Worm (Caenorhabditis elegans): ENCODE data around the gene C38H2.3.

C38H2.3 gene

DNA sequence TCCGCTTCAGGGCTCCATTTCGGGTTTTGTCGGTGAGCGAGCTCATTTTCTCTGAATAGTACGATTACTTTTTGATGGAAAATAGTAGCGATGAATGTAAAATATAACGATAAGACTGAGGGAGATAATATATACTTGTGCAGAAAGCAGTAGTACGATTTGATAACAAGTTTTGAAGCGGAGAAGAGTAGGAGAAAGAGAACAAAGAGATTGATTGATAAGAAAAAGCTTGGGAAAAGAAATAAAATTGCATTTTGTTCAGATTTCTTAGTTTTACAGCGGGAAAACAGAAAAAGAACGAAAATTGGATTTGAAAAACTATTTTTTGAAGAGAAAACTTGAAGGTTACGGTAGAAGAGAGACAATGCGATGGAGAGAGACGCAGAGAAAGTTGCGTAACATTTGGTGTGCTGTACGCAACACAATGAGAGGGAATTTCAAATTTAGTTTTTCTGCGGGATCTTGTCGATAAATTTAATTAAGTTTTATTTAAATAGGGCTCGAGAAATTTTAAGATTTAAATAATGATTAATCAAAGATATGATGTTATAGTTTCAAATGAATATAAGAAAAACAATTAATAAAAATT, 28.7 kb downstream of the C38H2.3 start, which contains the start of gene umps-1 (continued):
- no peak for TF ChIP-seq fkh-8 (tag; optimal IDR thresholded peaks at IDR 0.05)
- TF ChIP-seq fos-1 (tag; optimal IDR thresholded peaks at IDR 0.05): peak; percentile 63
- peak; percentile 26 for TF ChIP-seq ztf-4 (tag; optimal IDR thresholded peaks at IDR 0.05)
- peak; percentile 91 for TF ChIP-seq snu-23 (GFP tag; optimal IDR thresholded peaks at IDR 0.05)
- peak; percentile 76 for TF ChIP-seq unc-130 (tag; optimal IDR thresholded peaks at IDR 0.05)
- peak; percentile 50 for TF ChIP-seq lir-3 (tag; optimal IDR thresholded peaks at IDR 0.05; ENCODE audit: poor library complexity)
- no peak for TF ChIP-seq hpl-2 (GFP tag; optimal IDR thresholded peaks at IDR 0.05)
- no peak for TF ChIP-seq hlh-17 (GFP tag; optimal IDR thresholded peaks at IDR 0.05; ENCODE audit: borderline replicate concordance)
- TF ChIP-seq lin-13 (GFP tag; optimal IDR thresholded peaks at IDR 0.05): peak; percentile 62
- no peak for TF ChIP-seq unc-98 (GFP tag; IDR thresholded peaks at IDR 0.05)
- no peak for TF ChIP-seq sptf-1 (tag; optimal IDR thresholded peaks at IDR 0.05)
- TF ChIP-seq mef-2 (tag; optimal IDR thresholded peaks at IDR 0.05): no peak
- TF ChIP-seq irx-1 (tag; optimal IDR thresholded peaks at IDR 0.05): peak; percentile 63
- TF ChIP-seq fkh-4 (tag; optimal IDR thresholded peaks at IDR 0.05; ENCODE audit: borderline replicate concordance): no peak
- peak; percentile 58 for TF ChIP-seq nhr-237 (tag; optimal IDR thresholded peaks at IDR 0.05)
- TF ChIP-seq ceh-82 (tag; optimal IDR thresholded peaks at IDR 0.05): peak; percentile 31 to 62 (median 48)
- no peak for TF ChIP-seq pax-3 (tag; optimal IDR thresholded peaks at IDR 0.05)
- no peak for TF ChIP-seq nhr-84 (tag; optimal IDR thresholded peaks at IDR 0.05)
- TF ChIP-seq nhr-47 (tag; optimal IDR thresholded peaks at IDR 0.05): peak; percentile 84
- no peak for TF ChIP-seq ceh-88 (GFP tag; IDR thresholded peaks at IDR 0.05)
- no peak for TF ChIP-seq C34B4.2 (tag; optimal IDR thresholded peaks at IDR 0.05)
- TF ChIP-seq nhr-28 (tag; optimal IDR thresholded peaks at IDR 0.05): no peak
- TF ChIP-seq nhr-76 (tag; optimal IDR thresholded peaks at IDR 0.05): no peak
- TF ChIP-seq nhr-90 (tag; optimal IDR thresholded peaks at IDR 0.05; ENCODE audit: poor library complexity): peak; percentile 82
- TF ChIP-seq C16A3.4 (tag; optimal IDR thresholded peaks at IDR 0.05): peak; percentile 82
- TF ChIP-seq jun-1 (tag; optimal IDR thresholded peaks at IDR 0.05): no peak
- peak; percentile 86 for TF ChIP-seq nhr-20 (tag; optimal IDR thresholded peaks at IDR 0.05)
- peak; percentile 44 for TF ChIP-seq snpc-4 (tag; optimal IDR thresholded peaks at IDR 0.05)
- peak; percentile 97 to 99 (median 98) for TF ChIP-seq dpl-1 (GFP tag; optimal IDR thresholded peaks at IDR 0.05)
- no peak for TF ChIP-seq nhr-12 (tag; optimal IDR thresholded peaks at IDR 0.05)
- no peak for TF ChIP-seq Y116A8C.19 (tag; optimal IDR thresholded peaks at IDR 0.05; ENCODE audit: borderline replicate concordance)
- TF ChIP-seq fkh-10 (GFP tag; optimal IDR thresholded peaks at IDR 0.05): no peak
- TF ChIP-seq lsy-2 (tag; optimal IDR thresholded peaks at IDR 0.05): peak; percentile 99
- no peak for TF ChIP-seq mab-9 (GFP tag; IDR thresholded peaks at IDR 0.05)
- TF ChIP-seq isw-1 (GFP tag; IDR thresholded peaks at IDR 0.05): peak; percentile 56
- TF ChIP-seq rnt-1 (tag; optimal IDR thresholded peaks at IDR 0.05): peak; percentile 89
- TF ChIP-seq nhr-71 (tag; optimal IDR thresholded peaks at IDR 0.05): peak; percentile 89
- peak; percentile 71 for TF ChIP-seq lin-39 (tag; optimal IDR thresholded peaks at IDR 0.05)
- TF ChIP-seq nhr-19 (GFP tag; conservative IDR thresholded peaks at IDR 0.05): peak; percentile 86
- TF ChIP-seq egl-13 (tag; optimal IDR thresholded peaks at IDR 0.05): no peak
- TF ChIP-seq zag-1 (tag; optimal IDR thresholded peaks at IDR 0.05): no peak
- TF ChIP-seq xbp-1 (tag; optimal IDR thresholded peaks at IDR 0.05): peak; percentile 76
- peak; percentile 36 for TF ChIP-seq ceh-90 (tag; optimal IDR thresholded peaks at IDR 0.05)
- no peak for TF ChIP-seq tlp-1 (tag; optimal IDR thresholded peaks at IDR 0.05)
- peak; percentile 98 to 100 for TF ChIP-seq lin-35 (GFP tag; optimal IDR thresholded peaks at IDR 0.05)
- peak; percentile 64 for TF ChIP-seq zip-4 (GFP tag; optimal IDR thresholded peaks at IDR 0.05)
- peak; percentile 14 for TF ChIP-seq sup-37 (GFP tag; optimal IDR thresholded peaks at IDR 0.05)
- peak; percentile 99 for TF ChIP-seq efl-1 (optimal IDR thresholded peaks at IDR 0.05)
- TF ChIP-seq efl-1 (GFP tag; optimal IDR thresholded peaks at IDR 0.05 in 1 of 2): peak; percentile 98 to 100
- peak; percentile 66 for TF ChIP-seq skn-1 (tag; optimal IDR thresholded peaks at IDR 0.05)
- TF ChIP-seq unc-30 (tag; optimal IDR thresholded peaks at IDR 0.05): no peak
- TF ChIP-seq ceh-8 (GFP tag; optimal IDR thresholded peaks at IDR 0.05): no peak
- peak; percentile 93 for TF ChIP-seq nhr-85 (tag)
